Worm (Caenorhabditis elegans) whole organism, mixed stage, embryonic: ENCODE measurements around the gene C35D10.3.
A peak's percentile ranks its signal among the peaks of the same experiment; 100 is the strongest.

Experiments used
- M03D4.4 ChIP-seq: sonication (generic microtip); optimal IDR thresholded peaks from 2 replicates; lab custom pipeline; 2017; ENCODE audit warnings: mild to moderate bottlenecking, missing genetic modification characterization, missing compliant biosample characterization
- bed-3 ChIP-seq: fragments of 200-800 bp; sonication (Bioruptor generic); optimal IDR thresholded peaks from 3 replicates; lab custom pipeline; 2018; ENCODE audit warnings: mild to moderate bottlenecking, missing genetic modification characterization, moderate library complexity, missing compliant biosample characterization
- blmp-1 ChIP-seq: fragments of 150-350 bp; optimal IDR thresholded peaks from 2 replicates; lab custom pipeline; 2014; ENCODE audit warnings: missing biosample characterization, missing genetic modification characterization
- ceh-39 ChIP-seq: fragments of 150-350 bp; optimal IDR thresholded peaks from 2 replicates; lab custom pipeline; 2014; ENCODE audit warnings: missing biosample characterization, missing genetic modification characterization
- ceh-83 ChIP-seq: fragments of 200-800 bp; sonication (Bioruptor generic); optimal IDR thresholded peaks from 2 replicates; lab custom pipeline; 2018; ENCODE audit warnings: mild to moderate bottlenecking, missing genetic modification characterization, missing compliant biosample characterization
- ces-1 ChIP-seq: fragments of 150-350 bp; optimal IDR thresholded peaks from 2 replicates; lab custom pipeline; 2014; ENCODE audit warnings: missing biosample characterization, missing genetic modification reagents, missing genetic modification characterization
- cnd-1 ChIP-seq: fragments of 200-800 bp; sonication (Bioruptor generic); optimal IDR thresholded peaks from 2 replicates; lab custom pipeline; 2018; ENCODE audit warnings: mild to moderate bottlenecking, missing genetic modification characterization, missing compliant biosample characterization
- drap-1 ChIP-seq: fragments of 200-800 bp; sonication (Bioruptor generic); optimal IDR thresholded peaks from 3 replicates; lab custom pipeline; 2018; ENCODE audit warnings: mild to moderate bottlenecking, missing genetic modification characterization, missing compliant biosample characterization
- elt-3 ChIP-seq: fragments of 150-350 bp; optimal IDR thresholded peaks from 2 replicates; lab custom pipeline; 2014; ENCODE audit warnings: missing biosample characterization, missing genetic modification characterization
- flh-1 ChIP-seq: fragments of 200-800 bp; sonication (Bioruptor generic); optimal IDR thresholded peaks from 2 replicates; lab custom pipeline; 2018; ENCODE audit warnings: mild to moderate bottlenecking, missing genetic modification characterization, moderate library complexity, missing compliant biosample characterization
- ham-2 ChIP-seq: fragments of 200-800 bp; sonication (Bioruptor generic); optimal IDR thresholded peaks from 2 replicates; lab custom pipeline; 2018; ENCODE audit warnings: mild to moderate bottlenecking, missing genetic modification characterization, missing compliant biosample characterization
- hlh-1 ChIP-seq: fragments of 150-350 bp; optimal IDR thresholded peaks from 2 replicates; lab custom pipeline; 2014; ENCODE audit warnings: missing biosample characterization, missing genetic modification reagents, missing genetic modification characterization
- lin-13 ChIP-seq: fragments of 150-350 bp; optimal IDR thresholded peaks from 2 replicates; lab custom pipeline; 2014; ENCODE audit warnings: missing biosample characterization, missing genetic modification characterization
- lin-32 ChIP-seq: fragments of 200-800 bp; sonication (Bioruptor generic); optimal IDR thresholded peaks from 2 replicates; lab custom pipeline; 2018; ENCODE audit warnings: mild to moderate bottlenecking, missing genetic modification characterization, missing compliant biosample characterization
- lsy-2 ChIP-seq: fragments of 150-350 bp; optimal IDR thresholded peaks from 2 replicates; lab custom pipeline; 2014; ENCODE audit warnings: missing biosample characterization, missing genetic modification characterization
- mab-5 ChIP-seq: fragments of 150-350 bp; optimal IDR thresholded peaks from 2 replicates; lab custom pipeline; 2014; ENCODE audit warnings: missing biosample characterization, missing genetic modification characterization
- mep-1 ChIP-seq: fragments of 150-350 bp; optimal IDR thresholded peaks from 2 replicates; lab custom pipeline; 2017; ENCODE audit warnings: missing biosample characterization, missing genetic modification reagents, missing genetic modification characterization, inconsistent platforms
- nhr-12 ChIP-seq: fragments of 150-350 bp; optimal IDR thresholded peaks from 2 replicates; lab custom pipeline; 2014; ENCODE audit warnings: missing biosample characterization, missing genetic modification characterization
- nhr-2 ChIP-seq: fragments of 150-350 bp; optimal IDR thresholded peaks from 2 replicates; lab custom pipeline; 2014; ENCODE audit warnings: missing biosample characterization, missing genetic modification characterization
- nhr-237 ChIP-seq: fragments of 150-350 bp; optimal IDR thresholded peaks from 2 replicates; lab custom pipeline; 2014; ENCODE audit warnings: missing biosample characterization, missing genetic modification characterization
- nhr-28 ChIP-seq: fragments of 150-350 bp; optimal IDR thresholded peaks from 2 replicates; lab custom pipeline; 2014; ENCODE audit warnings: missing biosample characterization, missing genetic modification characterization
- nhr-76 ChIP-seq: sonication (generic microtip); optimal IDR thresholded peaks from 2 replicates; lab custom pipeline; 2017; ENCODE audit warnings: missing biosample characterization, missing genetic modification characterization
- pha-4 ChIP-seq: fragments of 150-350 bp; optimal IDR thresholded peaks from 2 replicates; lab custom pipeline; 2018; ENCODE audit warnings: missing biosample characterization, missing genetic modification reagents, missing genetic modification characterization
- sem-2 ChIP-seq: fragments of 200-800 bp; sonication (Bioruptor generic); optimal IDR thresholded peaks from 2 replicates; lab custom pipeline; 2018; ENCODE audit warnings: mild to moderate bottlenecking, missing genetic modification characterization, missing compliant biosample characterization
- snpc-4 ChIP-seq: fragments of 150-350 bp; optimal IDR thresholded peaks from 2 replicates; lab custom pipeline; 2014; ENCODE audit warnings: missing biosample characterization, missing genetic modification characterization
- tbx-8 ChIP-seq: fragments of 200-800 bp; sonication (Bioruptor generic); optimal IDR thresholded peaks from 2 replicates; lab custom pipeline; 2018; ENCODE audit warnings: mild to moderate bottlenecking, missing genetic modification characterization, moderate library complexity, missing compliant biosample characterization
- unc-120 ChIP-seq: sonication (generic microtip); optimal IDR thresholded peaks from 2 replicates; lab custom pipeline; 2017; ENCODE audit warnings: missing genetic modification characterization, missing compliant biosample characterization; ENCODE audit not compliant: poor library complexity, severe bottlenecking
- unc-39 ChIP-seq: fragments of 150-350 bp; optimal IDR thresholded peaks from 2 replicates; lab custom pipeline; 2014; ENCODE audit warnings: missing biosample characterization, missing genetic modification characterization
- unc-62 ChIP-seq: fragments of 150-350 bp; optimal IDR thresholded peaks from 2 replicates; lab custom pipeline; 2014; ENCODE audit warnings: missing biosample characterization, missing genetic modification reagents, missing genetic modification characterization
- ztf-11 ChIP-seq: fragments of 150-350 bp; optimal IDR thresholded peaks from 2 replicates; lab custom pipeline; 2014; ENCODE audit warnings: missing biosample characterization, missing genetic modification characterization

C35D10.3 gene

ce11 chrIII:4830207-4830606 lies 38.5 kb upstream of the C35D10.3 start, which contains the start of gene nspd-9:
Gene nspd-9 (minus strand): TSS chrIII:4830307.
- TF ChIP-seq ceh-39 (tag; lab: Kevin White, UChicago) = no peak

- TF ChIP-seq ceh-83 (GFP tag; lab: Kevin White, UChicago) (no peak), mab-5 (tag; lab: Kevin White, UChicago) (no peak), flh-1 (no peak), ces-1 (no peak), nhr-237 (tag; lab: Kevin White, UChicago) (no peak), nhr-2 (no peak), mep-1 (tag; lab: Kevin White, UChicago) (no peak), unc-120 (tag; lab: Kevin White, UChicago) (no peak)
These were observed 31.3 kb upstream of the C35D10.3 start, which contains the start of the genes acbp-7 and F26A1.19 for ce11 chrIII:4837429-4837828. Gene acbp-7 (plus strand): TSS chrIII:4837729. Gene F26A1.19 (plus strand): TSS chrIII:4837731.

DNA sequence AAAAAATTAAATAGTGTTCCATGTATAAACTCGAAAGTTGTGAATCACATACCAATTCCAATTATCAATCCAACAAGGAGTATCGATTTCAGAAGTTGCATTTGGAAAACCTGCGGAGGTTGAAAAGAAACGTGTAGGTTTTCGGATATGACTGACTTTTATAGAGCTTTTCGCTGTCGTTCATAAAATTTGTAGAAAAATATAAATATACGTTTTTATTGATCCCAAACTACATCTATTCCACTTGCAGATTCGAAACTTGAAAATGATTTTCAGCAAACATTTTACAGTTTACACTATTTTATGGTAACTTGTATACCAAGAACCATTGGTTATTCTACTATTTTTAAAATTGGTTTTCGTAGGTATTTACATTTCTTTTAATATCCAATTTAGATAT lies 26.5 kb upstream of the C35D10.3 start, which contains the start of gene clec-156:
clec-156 (minus strand) TSS at position 101 of the 400 bp plus-strand sequence.
- TF ChIP-seq cnd-1 = no peak
- no peak for TF ChIP-seq nhr-28 (tag; lab: Kevin White, UChicago)
- no peak for TF ChIP-seq elt-3 (tag; lab: Kevin White, UChicago)
- no peak for TF ChIP-seq lin-13 (tag; lab: Kevin White, UChicago)
- no peak for TF ChIP-seq lsy-2 (tag; lab: Kevin White, UChicago)
- TF ChIP-seq ces-1 = no peak
- no peak for TF ChIP-seq nhr-12
- TF ChIP-seq nhr-237 (tag; lab: Kevin White, UChicago) = no peak
- no peak for TF ChIP-seq nhr-76 (tag; lab: Kevin White, UChicago)
- TF ChIP-seq blmp-1 (tag; lab: Kevin White, UChicago) = no peak
- TF ChIP-seq hlh-1 (tag; lab: Kevin White, UChicago) = no peak
- TF ChIP-seq nhr-2 = no peak

- TF ChIP-seq tbx-8 (GFP tag; lab: Kevin White, UChicago) (no peak), mep-1 (tag; lab: Kevin White, UChicago) (no peak), unc-39 (tag; lab: Kevin White, UChicago) (no peak), lin-32 (GFP tag; lab: Kevin White, UChicago) (no peak), lsy-2 (tag; lab: Kevin White, UChicago) (no peak), nhr-28 (tag; lab: Kevin White, UChicago) (no peak), lin-13 (tag; lab: Kevin White, UChicago) (no peak), nhr-237 (tag; lab: Kevin White, UChicago) (no peak), ham-2 (GFP tag; lab: Kevin White, UChicago) (no peak), drap-1 (GFP tag; lab: Kevin White, UChicago) (no peak), ztf-11 (tag; lab: Kevin White, UChicago) (no peak), unc-120 (tag; lab: Kevin White, UChicago) (no peak), elt-3 (tag; lab: Kevin White, UChicago) (no peak), M03D4.4 (tag; lab: Kevin White, UChicago) (no peak)
- TF ChIP-seq, all 35 proteins: peak for 0
These were observed 24.4 kb upstream of the C35D10.3 start, which contains the start of the genes clec-157 and fkh-5 for ce11 chrIII:4844327-4844726. Gene clec-157 (minus strand): TSS chrIII:4844427. Gene fkh-5 (plus strand): TSS chrIII:4844662.

ce11 chrIII:4849739-4850138 lies 19.0 kb upstream of the C35D10.3 start, which contains the start of gene nonu-1:
Gene nonu-1 (minus strand): TSS chrIII:4849907.
- TF ChIP-seq cnd-1 = no peak
- no peak for TF ChIP-seq mab-5 (tag; lab: Kevin White, UChicago)
- TF ChIP-seq bed-3 = no peak
- TF ChIP-seq snpc-4 = no peak
- no peak for TF ChIP-seq lin-32 (GFP tag; lab: Kevin White, UChicago)

DNA sequence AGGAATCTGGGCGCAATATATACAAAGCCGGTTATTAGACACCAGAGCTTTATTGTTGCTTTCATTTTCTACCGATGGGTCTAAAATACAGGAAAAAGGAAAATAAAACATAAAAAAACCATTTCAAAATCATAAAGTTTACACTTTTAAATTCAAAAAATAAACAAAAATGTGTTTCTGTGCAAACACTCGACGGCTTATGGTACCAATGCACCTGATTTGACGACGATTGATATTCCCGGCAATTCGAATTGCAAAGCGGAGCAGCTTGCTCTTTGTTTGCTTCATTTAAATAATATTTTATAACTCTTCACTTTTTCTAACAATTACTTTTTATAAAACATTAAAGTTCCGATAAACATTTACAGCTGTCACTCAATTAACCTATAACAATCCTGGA lies 18.6 kb upstream of the C35D10.3 start, which contains the start of gene F26A1.1:
F26A1.1 (plus strand) TSS at position 369 of the 400 bp plus-strand sequence.
- no peak for TF ChIP-seq ceh-39 (tag; lab: Kevin White, UChicago)
- no peak for TF ChIP-seq unc-39 (tag; lab: Kevin White, UChicago)
- TF ChIP-seq mep-1 (tag; lab: Kevin White, UChicago) = peak; percentile 23
- TF ChIP-seq unc-62 = no peak
- TF ChIP-seq ces-1 = peak; percentile 5
- TF ChIP-seq sem-2 (GFP tag; lab: Kevin White, UChicago) = no peak
- TF ChIP-seq nhr-237 (tag; lab: Kevin White, UChicago) = peak; percentile 19
- TF ChIP-seq lsy-2 (tag; lab: Kevin White, UChicago) = peak; percentile 52
- peak; percentile 41 for TF ChIP-seq pha-4 (tag; lab: Kevin White, UChicago)
